Fruit fly (Drosophila melanogaster) whole organism, embryonic: Measurements from ENCODE around the gene Eato.
A peak's percentile ranks its signal among the peaks of the same experiment; 100 is the strongest.

Source experiments
- BEAF-32 ChIP-seq: fragments of 200-800 bp; sonication (Bioruptor generic); optimal IDR thresholded peaks from 3 replicates; lab custom pipeline; 2017; ENCODE audit warnings: missing biosample characterization, missing genetic modification characterization, mild to moderate bottlenecking, moderate library complexity, missing genetic modification reagents
- CG10543 ChIP-seq: fragments of 200-800 bp; sonication (Bioruptor generic); optimal IDR thresholded peaks from 3 replicates; lab custom pipeline; 2017; ENCODE audit warnings: missing biosample characterization, mild to moderate bottlenecking, missing genetic modification characterization, moderate library complexity
- CG12391 ChIP-seq: fragments of 200-800 bp; sonication (Bioruptor generic); optimal IDR thresholded peaks from 3 replicates; lab custom pipeline; 2018; ENCODE audit warnings: missing biosample characterization, mild to moderate bottlenecking, missing genetic modification characterization, moderate library complexity
- CG15269 ChIP-seq: fragments of 200-800 bp; sonication (Bioruptor generic); optimal IDR thresholded peaks from 2 replicates; lab custom pipeline; 2018; ENCODE audit warnings: missing biosample characterization, mild to moderate bottlenecking, missing genetic modification characterization, moderate library complexity
- CG16863 ChIP-seq: fragments of 200-800 bp; sonication (Bioruptor generic); optimal IDR thresholded peaks from 3 replicates; lab custom pipeline; 2016; ENCODE audit warnings: missing biosample characterization, missing genetic modification characterization
- CG34422 ChIP-seq: fragments of 200-800 bp; sonication (Bioruptor generic); IDR thresholded peaks from 3 replicates; pipeline ENCODE4 v1.3.6; 2022; ENCODE audit warnings: missing biosample characterization, missing genetic modification characterization
- CG3995 ChIP-seq: fragments of 200-800 bp; sonication (Bioruptor generic); optimal IDR thresholded peaks from 3 replicates; lab custom pipeline; 2016; ENCODE audit warnings: missing biosample characterization, missing genetic modification characterization
- CG7372 ChIP-seq: fragments of 200-800 bp; sonication (Bioruptor generic); IDR thresholded peaks from 2 replicates; pipeline ENCODE4 v1.3.6; 2022; ENCODE audit warnings: missing biosample characterization, missing genetic modification characterization
- CHES-1-like ChIP-seq: fragments of 200-800 bp; sonication (Bioruptor generic); optimal IDR thresholded peaks from 2 replicates; lab custom pipeline; 2016; ENCODE audit warnings: missing biosample characterization, missing genetic modification characterization
- Dip3 ChIP-seq: fragments of 200-800 bp; sonication (Bioruptor generic); optimal IDR thresholded peaks from 3 replicates; lab custom pipeline; 2016; ENCODE audit warnings: missing biosample characterization, missing genetic modification characterization
- Drgx ChIP-seq: fragments of 200-800 bp; sonication (Bioruptor generic); IDR thresholded peaks from 2 replicates; pipeline ENCODE4 v1.3.6; 2022; ENCODE audit warnings: missing biosample characterization, missing genetic modification characterization
- Ets65A ChIP-seq: fragments of 200-800 bp; sonication (Bioruptor generic); peaks from one replicate; lab custom pipeline; 2016; ENCODE audit warnings: missing biosample characterization, missing genetic modification characterization
- Ets97D ChIP-seq: fragments of 200-800 bp; sonication (Bioruptor generic); optimal IDR thresholded peaks from 3 replicates; lab custom pipeline; 2016; ENCODE audit warnings: missing biosample characterization, missing genetic modification characterization
- Fer3 ChIP-seq: fragments of 200-800 bp; sonication (Bioruptor generic); optimal IDR thresholded peaks from 2 replicates; lab custom pipeline; 2018; ENCODE audit warnings: missing biosample characterization, mild to moderate bottlenecking, missing genetic modification characterization, moderate library complexity
- Hmx ChIP-seq: fragments of 200-800 bp; sonication (Bioruptor generic); optimal IDR thresholded peaks from 2 replicates; lab custom pipeline; 2016; ENCODE audit warnings: missing biosample characterization, missing genetic modification characterization
- Lhr ChIP-seq: fragments of 200-800 bp; sonication (Bioruptor generic); optimal IDR thresholded peaks from 3 replicates; lab custom pipeline; 2017; ENCODE audit warnings: mild to moderate bottlenecking, missing biosample characterization, missing genetic modification reagents, missing genetic modification characterization
- MBD-R2 ChIP-seq: fragments of 200-800 bp; sonication (Bioruptor generic); IDR thresholded peaks from 2 replicates; pipeline ENCODE4 v1.3.6; 2022; ENCODE audit warnings: missing biosample characterization, missing genetic modification characterization
- MESR4 ChIP-seq: fragments of 200-800 bp; sonication (Bioruptor generic); optimal IDR thresholded peaks from 2 replicates; lab custom pipeline; 2018; ENCODE audit warnings: missing biosample characterization, mild to moderate bottlenecking, missing genetic modification characterization, moderate library complexity
- MTF-1 ChIP-seq: fragments of 200-800 bp; sonication (Bioruptor generic); optimal IDR thresholded peaks from 2 replicates; lab custom pipeline; 2018; ENCODE audit warnings: missing biosample characterization, mild to moderate bottlenecking, missing genetic modification characterization, borderline replicate concordance
- Med ChIP-seq: fragments of 200-800 bp; sonication (Bioruptor generic); peaks from one replicate; lab custom pipeline; 2016; ENCODE audit warnings: missing biosample characterization, missing genetic modification characterization, mild to moderate bottlenecking, inconsistent platforms, moderate library complexity
- Neu2 ChIP-seq: fragments of 200-800 bp; sonication (Bioruptor generic); optimal IDR thresholded peaks from 3 replicates; lab custom pipeline; 2016; ENCODE audit warnings: missing biosample characterization, missing genetic modification characterization, borderline replicate concordance
- Oaz ChIP-seq: fragments of 200-800 bp; sonication (Bioruptor generic); IDR thresholded peaks from 2 replicates; pipeline ENCODE4 v1.3.6; 2022; ENCODE audit warnings: missing biosample characterization, missing genetic modification characterization
- Oli ChIP-seq: fragments of 200-800 bp; sonication (Bioruptor generic); optimal IDR thresholded peaks from 2 replicates; lab custom pipeline; 2018; ENCODE audit warnings: missing biosample characterization, mild to moderate bottlenecking, missing genetic modification characterization, moderate library complexity
- Ravus ChIP-seq: fragments of 200-800 bp; sonication (Bioruptor generic); IDR thresholded peaks from 2 replicates; pipeline ENCODE4 v1.3.6; 2022; ENCODE audit warnings: missing biosample characterization, missing genetic modification characterization
- Rx ChIP-seq: fragments of 200-800 bp; sonication (Bioruptor generic); IDR thresholded peaks from 2 replicates; pipeline ENCODE4 v1.3.6; 2022; ENCODE audit warnings: missing biosample characterization, missing genetic modification characterization
- Scr ChIP-seq: fragments of 200-800 bp; sonication (Bioruptor generic); IDR thresholded peaks from 2 replicates; pipeline ENCODE4 v1.3.6; 2022; ENCODE audit warnings: missing biosample characterization, missing genetic modification characterization; ENCODE audit not compliant: partially characterized antibody
- Ssrp ChIP-seq: fragments of 200-800 bp; sonication (Bioruptor generic); optimal IDR thresholded peaks from 2 replicates; lab custom pipeline; 2018; ENCODE audit warnings: missing biosample characterization, mild to moderate bottlenecking, missing genetic modification characterization, moderate library complexity
- Stat92E ChIP-seq, 3 experiments: fragments of >200 bp in 2 of 3; fragments of 200-800 bp in 1 of 3; sonication (Bioruptor generic) in 1 of 3; optimal IDR thresholded peaks; 2 replicates each; lab custom pipeline; 2017 to 2019; ENCODE audit warnings: missing biosample characterization in 3 of 3, missing genetic modification characterization in 3 of 3, mild to moderate bottlenecking in 1 of 3, moderate library complexity in 1 of 3
- Trl ChIP-seq, 3 experiments: fragments of >200 bp in 2 of 3; fragments of 200-800 bp in 1 of 3; sonication (Bioruptor generic) in 1 of 3; optimal IDR thresholded peaks; 2 replicates in 1 of 3; 3 replicates in 2 of 3; lab custom pipeline; 2016 to 2017; ENCODE audit warnings: missing biosample characterization in 1 of 3, missing genetic modification characterization in 1 of 3
- YL-1 ChIP-seq: fragments of 200-800 bp; sonication (Bioruptor generic); optimal IDR thresholded peaks from 3 replicates; lab custom pipeline; 2017; ENCODE audit warnings: missing biosample characterization, mild to moderate bottlenecking, missing genetic modification characterization
- crol ChIP-seq: fragments of 200-800 bp; sonication (Bioruptor generic); IDR thresholded peaks from 2 replicates; pipeline ENCODE4 v1.3.6; 2022; ENCODE audit warnings: missing biosample characterization, missing genetic modification characterization
- fd102C ChIP-seq: fragments of 200-800 bp; sonication (Bioruptor generic); optimal IDR thresholded peaks from 2 replicates; lab custom pipeline; 2018; ENCODE audit warnings: missing biosample characterization, mild to moderate bottlenecking, missing genetic modification characterization, moderate library complexity
- lmd ChIP-seq: fragments of 200-800 bp; sonication (Bioruptor generic); IDR thresholded peaks from 2 replicates; pipeline ENCODE4 v1.3.6; 2022; ENCODE audit warnings: missing biosample characterization, missing genetic modification characterization
- pum ChIP-seq: fragments of 200-800 bp; sonication (Bioruptor generic); optimal IDR thresholded peaks from 2 replicates; lab custom pipeline; 2016; ENCODE audit warnings: missing biosample characterization, missing genetic modification characterization
- run ChIP-seq: fragments of 200-800 bp; sonication (Bioruptor generic); optimal IDR thresholded peaks from 3 replicates; lab custom pipeline; 2018; ENCODE audit warnings: missing biosample characterization, mild to moderate bottlenecking, missing genetic modification characterization
- sd ChIP-seq: fragments of 200-800 bp; sonication (Bioruptor generic); optimal IDR thresholded peaks from 3 replicates; lab custom pipeline; 2018; ENCODE audit warnings: missing biosample characterization, mild to moderate bottlenecking, missing genetic modification characterization, moderate library complexity
- sima ChIP-seq: fragments of 200-800 bp; sonication (Bioruptor generic); optimal IDR thresholded peaks from 2 replicates; lab custom pipeline; 2016; ENCODE audit warnings: missing biosample characterization, missing genetic modification characterization
- stwl ChIP-seq: fragments of 200-800 bp; sonication (Bioruptor generic); optimal IDR thresholded peaks from 3 replicates; lab custom pipeline; 2018; ENCODE audit warnings: missing biosample characterization, mild to moderate bottlenecking, missing genetic modification characterization, moderate library complexity
- tll ChIP-seq, 2 experiments: fragments of 200-800 bp in 1 of 2; fragments of >200 bp in 1 of 2; sonication (Bioruptor generic) in 1 of 2; optimal IDR thresholded peaks; 2 replicates each; lab custom pipeline; 2017 to 2019; ENCODE audit warnings: missing biosample characterization in 2 of 2, missing genetic modification characterization in 2 of 2, mild to moderate bottlenecking in 1 of 2, moderate library complexity in 1 of 2
- wor ChIP-seq: fragments of 200-800 bp; sonication (Bioruptor generic); IDR thresholded peaks from 2 replicates; pipeline ENCODE4 v1.3.6; 2022; ENCODE audit warnings: missing biosample characterization, missing genetic modification characterization
- zen ChIP-seq: fragments of 200-800 bp; sonication (Bioruptor generic); optimal IDR thresholded peaks from 3 replicates; lab custom pipeline; 2018; ENCODE audit warnings: missing biosample characterization, mild to moderate bottlenecking, missing genetic modification characterization, moderate library complexity

Gene Eato

dm6 chr2L:13793405-13793804, 9.5 kb downstream of the Eato start, which contains the start of gene Sec71 (continued):
- TF ChIP-seq CG15269 (tag; lab: Kevin White, UChicago) (no peak), Fer3 (tag; lab: Kevin White, UChicago) (no peak), MBD-R2 (GFP tag; lab: Robert Waterston, UW) (peak; percentile 64), CHES-1-like (GFP tag; lab: Kevin White, UChicago) (peak; percentile 15), Rx (GFP tag; lab: Robert Waterston, UW) (no peak), Stat92E (GFP tag; optimal IDR thresholded peaks at IDR 0.05; lab: Kevin White, UChicago) (peak in 1 of 3 experiments; percentile 14), Dip3 (GFP tag; lab: Kevin White, UChicago) (no peak), zen (tag; lab: Kevin White, UChicago) (peak; percentile 4), Ets97D (GFP tag; lab: Kevin White, UChicago) (peak; percentile 62), Ravus (no peak), sd (no peak), Hmx (GFP tag; lab: Kevin White, UChicago) (no peak), Ssrp (tag; lab: Kevin White, UChicago) (no peak), Neu2 (no peak), BEAF-32 (GFP tag; lab: Kevin White, UChicago) (peak; percentile 31), CG16863 (GFP tag; lab: Kevin White, UChicago) (peak; percentile 3), MESR4 (GFP tag; lab: Kevin White, UChicago) (peak; percentile 99), Trl (optimal IDR thresholded peaks at IDR 0.05; lab: Kevin White, UChicago) (no peak), Trl (GFP tag; optimal IDR thresholded peaks at IDR 0.05; lab: Kevin White, UChicago) (no peak), CG10543 (GFP tag; lab: Kevin White, UChicago) (no peak), stwl (peak; percentile 54), Oaz (GFP tag; lab: Robert Waterston, UW) (no peak), CG12391 (tag; lab: Kevin White, UChicago) (no peak), YL-1 (GFP tag; lab: Kevin White, UChicago) (peak; percentile 86), pum (GFP tag; lab: Kevin White, UChicago) (no peak), fd102C (GFP tag; lab: Kevin White, UChicago) (no peak), crol (GFP tag; lab: Robert Waterston, UW) (peak; percentile 71), Ets65A (peak; percentile 90), Med (GFP tag; lab: Kevin White, UChicago) (peak; percentile 85), MTF-1 (GFP tag; lab: Kevin White, UChicago) (no peak), wor (GFP tag; lab: Robert Waterston, UW) (no peak), CG34422 (GFP tag; lab: Robert Waterston, UW) (peak; percentile 45; the same call in 1 of the 3 replicates), CG3995 (GFP tag; lab: Kevin White, UChicago) (peak; percentile 6), Drgx (GFP tag; lab: Robert Waterston, UW) (0 out of 2 replicates have a peak, but pooled peaks have one; percentile 12), Oli (tag; lab: Kevin White, UChicago) (no peak), Lhr (GFP tag; lab: Kevin White, UChicago) (peak; percentile 27), run (no peak), tll (GFP tag; optimal IDR thresholded peaks at IDR 0.05; lab: Kevin White, UChicago) (no peak), Scr (GFP tag; lab: Robert Waterston, UW) (no peak; the same call in 1 of the 2 replicates), CG7372 (no peak), sima (GFP tag; lab: Kevin White, UChicago) (no peak), lmd (GFP tag; lab: Robert Waterston, UW) (no peak)
